Fruit fly (Drosophila melanogaster) whole organism, embryonic: ENCODE measurements around the gene CG34238.

Experiments used
- Aef1 ChIP-seq: fragments of 200-800 bp; sonication (Bioruptor generic); IDR thresholded peaks from 3 replicates; pipeline ENCODE4 v1.3.6; 2022; ENCODE audit warnings: missing biosample characterization, missing genetic modification characterization
- CG11093 ChIP-seq: fragments of 200-800 bp; sonication (Bioruptor generic); IDR thresholded peaks from 3 replicates; pipeline ENCODE4 v1.3.6; 2022; ENCODE audit warnings: missing biosample characterization, missing genetic modification characterization
- CG11560 ChIP-seq: fragments of 200-800 bp; sonication (Bioruptor generic); IDR thresholded peaks from 3 replicates; pipeline ENCODE4 v1.3.6; 2022; ENCODE audit warnings: missing biosample characterization, missing genetic modification characterization
- CG12236 ChIP-seq: fragments of 200-800 bp; sonication (Bioruptor generic); optimal IDR thresholded peaks from 2 replicates; lab custom pipeline; 2016; ENCODE audit warnings: missing biosample characterization, missing genetic modification characterization
- CG12299 ChIP-seq: fragments of 200-800 bp; sonication (Bioruptor generic); optimal IDR thresholded peaks from 2 replicates; lab custom pipeline; 2018; ENCODE audit warnings: missing biosample characterization, mild to moderate bottlenecking, missing genetic modification characterization
- CG13775 ChIP-seq: fragments of 200-800 bp; sonication (Bioruptor generic); optimal IDR thresholded peaks from 3 replicates; lab custom pipeline; 2017; ENCODE audit warnings: missing biosample characterization, mild to moderate bottlenecking, missing genetic modification characterization
- CG1603 ChIP-seq: fragments of 200-800 bp; sonication (Bioruptor generic); optimal IDR thresholded peaks from 2 replicates; lab custom pipeline; 2019; ENCODE audit warnings: missing biosample characterization, mild to moderate bottlenecking, missing genetic modification characterization, moderate library complexity
- CG16863 ChIP-seq: fragments of 200-800 bp; sonication (Bioruptor generic); optimal IDR thresholded peaks from 3 replicates; lab custom pipeline; 2016; ENCODE audit warnings: missing biosample characterization, missing genetic modification characterization
- CG17568 ChIP-seq: fragments of 200-800 bp; sonication (Bioruptor generic); optimal IDR thresholded peaks from 2 replicates; lab custom pipeline; 2018; ENCODE audit warnings: missing biosample characterization, mild to moderate bottlenecking, missing genetic modification characterization, moderate library complexity
- CG17612 ChIP-seq: fragments of 200-800 bp; sonication (Bioruptor generic); IDR thresholded peaks from 2 replicates; pipeline ENCODE4 v1.3.6; 2022; ENCODE audit warnings: missing biosample characterization, missing genetic modification characterization
- CG18599 ChIP-seq: fragments of 200-800 bp; sonication (Bioruptor generic); optimal IDR thresholded peaks from 3 replicates; lab custom pipeline; 2017; ENCODE audit warnings: missing biosample characterization, missing genetic modification characterization, mild to moderate bottlenecking, moderate library complexity, missing genetic modification reagents
- CG18764 ChIP-seq: fragments of 200-800 bp; sonication (Bioruptor generic); optimal IDR thresholded peaks from 3 replicates; lab custom pipeline; 2016; ENCODE audit warnings: missing biosample characterization, missing genetic modification characterization
- CG2120 ChIP-seq: fragments of 200-800 bp; sonication (Bioruptor generic); optimal IDR thresholded peaks from 3 replicates; lab custom pipeline; 2016; ENCODE audit warnings: missing biosample characterization, missing genetic modification characterization
- CG31365 ChIP-seq: fragments of 200-800 bp; sonication (Bioruptor generic); optimal IDR thresholded peaks from 2 replicates; lab custom pipeline; 2018; ENCODE audit warnings: missing biosample characterization, mild to moderate bottlenecking, missing genetic modification characterization
- CG4820 ChIP-seq: fragments of 200-800 bp; sonication (Bioruptor generic); optimal IDR thresholded peaks from 3 replicates; lab custom pipeline; 2016; ENCODE audit warnings: missing biosample characterization, missing genetic modification characterization
- CG6654 ChIP-seq: fragments of 200-800 bp; sonication (Bioruptor generic); optimal IDR thresholded peaks from 2 replicates; lab custom pipeline; 2017; ENCODE audit warnings: missing biosample characterization, mild to moderate bottlenecking, missing genetic modification characterization
- CG7357 ChIP-seq: fragments of 200-800 bp; sonication (Bioruptor generic); IDR thresholded peaks from 3 replicates; pipeline ENCODE4 v1.3.6; 2022; ENCODE audit warnings: missing biosample characterization, missing genetic modification characterization
- CG7987 ChIP-seq: fragments of 200-800 bp; sonication (Bioruptor generic); optimal IDR thresholded peaks from 2 replicates; lab custom pipeline; 2018; ENCODE audit warnings: missing biosample characterization, mild to moderate bottlenecking, missing genetic modification characterization, moderate library complexity
- CG9215 ChIP-seq: fragments of 200-800 bp; sonication (Bioruptor generic); IDR thresholded peaks from 2 replicates; pipeline ENCODE4 v1.3.6; 2022; ENCODE audit warnings: missing biosample characterization, missing genetic modification characterization
- CG9876 ChIP-seq: fragments of 200-800 bp; sonication (Bioruptor generic); optimal IDR thresholded peaks from 2 replicates; lab custom pipeline; 2016; ENCODE audit warnings: missing biosample characterization, missing genetic modification characterization
- Deaf1 ChIP-seq: fragments of 200-800 bp; optimal IDR thresholded peaks from 3 replicates; lab custom pipeline; 2019; ENCODE audit warnings: missing biosample characterization, mild to moderate bottlenecking, missing genetic modification characterization, moderate library complexity
- Dek ChIP-seq: fragments of 200-800 bp; sonication (Bioruptor generic); optimal IDR thresholded peaks from 3 replicates; lab custom pipeline; 2019; ENCODE audit warnings: missing biosample characterization, mild to moderate bottlenecking, missing genetic modification characterization, moderate library complexity
- Dfd ChIP-seq, 2 experiments: fragments of >200 bp; optimal IDR thresholded peaks; 2 replicates each; lab custom pipeline; 2017; ENCODE audit warnings: missing biosample characterization in 2 of 2, missing genetic modification characterization in 2 of 2
- Ets97D ChIP-seq: fragments of 200-800 bp; sonication (Bioruptor generic); optimal IDR thresholded peaks from 3 replicates; lab custom pipeline; 2016; ENCODE audit warnings: missing biosample characterization, missing genetic modification characterization
- Fer1 ChIP-seq: fragments of 200-800 bp; sonication (Bioruptor generic); optimal IDR thresholded peaks from 2 replicates; lab custom pipeline; 2017; ENCODE audit warnings: missing biosample characterization, mild to moderate bottlenecking, missing genetic modification characterization
- HLH3B ChIP-seq: fragments of 200-800 bp; sonication (Bioruptor generic); IDR thresholded peaks from 2 replicates; pipeline ENCODE4 v1.3.6; 2022; ENCODE audit warnings: missing biosample characterization, missing genetic modification characterization
- MBD-R2 ChIP-seq: fragments of 200-800 bp; sonication (Bioruptor generic); IDR thresholded peaks from 2 replicates; pipeline ENCODE4 v1.3.6; 2022; ENCODE audit warnings: missing biosample characterization, missing genetic modification characterization
- NFAT ChIP-seq: fragments of 200-800 bp; sonication (Bioruptor generic); IDR thresholded peaks from 2 replicates; pipeline ENCODE4 v1.3.6; 2022; ENCODE audit warnings: missing biosample characterization, missing genetic modification characterization
- Neu2 ChIP-seq: fragments of 200-800 bp; sonication (Bioruptor generic); optimal IDR thresholded peaks from 3 replicates; lab custom pipeline; 2016; ENCODE audit warnings: missing biosample characterization, missing genetic modification characterization, borderline replicate concordance
- Ptx1 ChIP-seq: fragments of 200-800 bp; sonication (Bioruptor generic); IDR thresholded peaks from 2 replicates; pipeline ENCODE4 v1.3.6; 2022; ENCODE audit warnings: missing biosample characterization, missing genetic modification characterization
- Tbp ChIP-seq: fragments of >200 bp; optimal IDR thresholded peaks from 2 replicates; lab custom pipeline; 2018; ENCODE audit warnings: missing biosample characterization, missing genetic modification characterization
- ap ChIP-seq: fragments of 200-800 bp; sonication (Bioruptor generic); IDR thresholded peaks from 2 replicates; pipeline ENCODE4 v1.3.6; 2022; ENCODE audit warnings: missing biosample characterization, missing genetic modification characterization
- bbx ChIP-seq: fragments of 200-800 bp; sonication (Bioruptor generic); IDR thresholded peaks from 2 replicates; pipeline ENCODE4 v1.3.6; 2022; ENCODE audit warnings: missing biosample characterization, missing genetic modification characterization; ENCODE audit not compliant: partially characterized antibody
- da ChIP-seq: fragments of 200-800 bp; sonication (Bioruptor generic); optimal IDR thresholded peaks from 2 replicates; lab custom pipeline; 2016; ENCODE audit warnings: missing biosample characterization, missing genetic modification characterization
- emc ChIP-seq: fragments of 200-800 bp; sonication (Bioruptor generic); optimal IDR thresholded peaks from 2 replicates; lab custom pipeline; 2016; ENCODE audit warnings: missing biosample characterization, missing genetic modification characterization
- fd3F ChIP-seq: fragments of 200-800 bp; sonication (Bioruptor generic); optimal IDR thresholded peaks from 2 replicates; lab custom pipeline; 2018; ENCODE audit warnings: missing biosample characterization, mild to moderate bottlenecking, missing genetic modification characterization, moderate library complexity
- hth ChIP-seq: fragments of >200 bp; optimal IDR thresholded peaks from 2 replicates; lab custom pipeline; 2017; ENCODE audit warnings: inconsistent platforms
- nau ChIP-seq: fragments of 200-800 bp; sonication (Bioruptor generic); optimal IDR thresholded peaks from 3 replicates; lab custom pipeline; 2017; ENCODE audit warnings: missing biosample characterization, mild to moderate bottlenecking, missing genetic modification characterization, missing genetic modification reagents
- nmo ChIP-seq: fragments of 200-800 bp; sonication (Bioruptor generic); optimal IDR thresholded peaks from 2 replicates; lab custom pipeline; 2018; ENCODE audit warnings: missing biosample characterization, mild to moderate bottlenecking, missing genetic modification characterization, moderate library complexity
- onecut ChIP-seq: fragments of 200-800 bp; sonication (Bioruptor generic); IDR thresholded peaks from 2 replicates; pipeline ENCODE4 v1.3.6; 2022; ENCODE audit warnings: missing biosample characterization, missing genetic modification characterization
- pb ChIP-seq: fragments of 200-800 bp; sonication (Bioruptor generic); optimal IDR thresholded peaks from 3 replicates; lab custom pipeline; 2016; ENCODE audit warnings: missing biosample characterization, missing genetic modification characterization
- peb ChIP-seq: fragments of 200-800 bp; sonication (Bioruptor generic); IDR thresholded peaks from 2 replicates; pipeline ENCODE4 v1.3.6; 2022; ENCODE audit warnings: missing biosample characterization, missing genetic modification characterization
- pzg ChIP-seq: fragments of 200-800 bp; sonication (Bioruptor generic); optimal IDR thresholded peaks from 3 replicates; lab custom pipeline; 2018; ENCODE audit warnings: missing biosample characterization, mild to moderate bottlenecking, missing genetic modification characterization, moderate library complexity
- rib ChIP-seq: fragments of 200-800 bp; sonication (Bioruptor generic); IDR thresholded peaks from 2 replicates; pipeline ENCODE4 v1.3.6; 2022; ENCODE audit warnings: missing biosample characterization, missing genetic modification characterization
- slou ChIP-seq: fragments of 200-800 bp; sonication (Bioruptor generic); optimal IDR thresholded peaks from 3 replicates; lab custom pipeline; 2016; ENCODE audit warnings: missing biosample characterization, missing genetic modification characterization
- sr ChIP-seq: fragments of 200-800 bp; sonication (Bioruptor generic); IDR thresholded peaks from 3 replicates; pipeline ENCODE4 v1.3.6; 2022; ENCODE audit warnings: missing biosample characterization, missing genetic modification characterization
- toy ChIP-seq: fragments of 200-800 bp; sonication (Bioruptor generic); IDR thresholded peaks from 2 replicates; pipeline ENCODE4 v1.3.6; 2022; ENCODE audit warnings: missing biosample characterization, missing genetic modification characterization
- trem ChIP-seq: fragments of 200-800 bp; optimal IDR thresholded peaks from 3 replicates; lab custom pipeline; 2019; ENCODE audit warnings: missing biosample characterization, mild to moderate bottlenecking, missing genetic modification characterization, moderate library complexity
- vnd ChIP-seq: fragments of 200-800 bp; sonication (Bioruptor generic); IDR thresholded peaks from 3 replicates; pipeline ENCODE4 v1.3.6; 2022; ENCODE audit warnings: missing biosample characterization, missing genetic modification characterization; ENCODE audit not compliant: partially characterized antibody

CG34238 gene

dm6 chr3L:10659993-10660743 lies 33.9 kb downstream of the CG34238 start (continued):
- TF ChIP-seq CG1603 (tag; lab: Kevin White, UChicago) (no peak), CG12236 (no peak), nau (GFP tag; lab: Kevin White, UChicago) (no peak), Dek (no peak), hth (no peak), nmo (GFP tag; lab: Kevin White, UChicago) (no peak), rib (GFP tag; lab: Robert Waterston, UW) (peak; percentile 13; the same call in 1 of the 2 replicates), ap (GFP tag; lab: Robert Waterston, UW) (no peak), sr (no peak), CG11093 (GFP tag; lab: Robert Waterston, UW) (no peak), pb (GFP tag; lab: Kevin White, UChicago) (no peak), onecut (GFP tag; lab: Robert Waterston, UW) (no peak), vnd (GFP tag; lab: Robert Waterston, UW) (no peak), peb (GFP tag; lab: Robert Waterston, UW) (no peak), HLH3B (GFP tag; lab: Robert Waterston, UW) (no peak), Ets97D (no peak), bbx (GFP tag; lab: Robert Waterston, UW) (no peak), MBD-R2 (GFP tag; lab: Robert Waterston, UW) (no peak), CG4820 (GFP tag; lab: Kevin White, UChicago) (no peak), CG9215 (GFP tag; lab: Robert Waterston, UW) (no peak), Fer1 (no peak), CG12299 (no peak)

dm6 chr3L:10660744-10661589 lies 34.7 kb downstream of the CG34238 start, which contains the start of the genes CG32066 and CG8003:
CG32066 (minus strand) TSS chr3L:10661013.
CG8003 (plus strand) TSS chr3L:10661475.
- TF ChIP-seq CG2120 (GFP tag; lab: Kevin White, UChicago): peak; percentile 37
- TF ChIP-seq da (GFP tag; lab: Kevin White, UChicago): no peak
- no peak for TF ChIP-seq emc
- TF ChIP-seq CG9876 (GFP tag; lab: Kevin White, UChicago): no peak
- peak; percentile 61 for TF ChIP-seq CG17568 (GFP tag; lab: Kevin White, UChicago)
- peak; percentile 50 for TF ChIP-seq trem (tag; lab: Kevin White, UChicago)
- TF ChIP-seq pzg: peak; percentile 61
- TF ChIP-seq Ptx1: 0 out of 2 replicates have a peak, but pooled peaks have one; percentile 35
- peak; percentile 30 for TF ChIP-seq CG18599 (GFP tag; lab: Kevin White, UChicago)
- TF ChIP-seq CG16863 (GFP tag; lab: Kevin White, UChicago): no peak
- peak; percentile 9 for TF ChIP-seq nmo (GFP tag; lab: Kevin White, UChicago)
- TF ChIP-seq CG6654 (GFP tag; lab: Kevin White, UChicago): no peak
- TF ChIP-seq Deaf1 (tag; lab: Kevin White, UChicago): no peak
- TF ChIP-seq CG13775 (GFP tag; lab: Kevin White, UChicago): peak; percentile 55
- no peak for TF ChIP-seq CG18764 (GFP tag; lab: Kevin White, UChicago)
- TF ChIP-seq Tbp (GFP tag; lab: Kevin White, UChicago): no peak
- no peak for TF ChIP-seq Dfd (GFP tag; optimal IDR thresholded peaks at IDR 0.05; lab: Kevin White, UChicago)
- no peak for TF ChIP-seq slou (GFP tag; lab: Kevin White, UChicago)
- no peak for TF ChIP-seq toy (GFP tag; lab: Robert Waterston, UW)
- no peak for TF ChIP-seq CG11560 (tag; lab: Robert Waterston, UW)
- TF ChIP-seq Neu2 (GFP tag; lab: Kevin White, UChicago): no peak
- no peak for TF ChIP-seq CG31365 (tag; lab: Kevin White, UChicago)
- peak; percentile 66 for TF ChIP-seq CG7987
- TF ChIP-seq CG7357 (GFP tag; lab: Robert Waterston, UW): no peak
- peak; percentile 77 for TF ChIP-seq NFAT (GFP tag; lab: Robert Waterston, UW)
- TF ChIP-seq CG17612 (GFP tag; lab: Robert Waterston, UW): no peak
- no peak for TF ChIP-seq rib (GFP tag; lab: Robert Waterston, UW)
- TF ChIP-seq fd3F (GFP tag; lab: Kevin White, UChicago): no peak
- TF ChIP-seq Aef1 (GFP tag; lab: Robert Waterston, UW): peak; percentile 65
